Worm (Caenorhabditis elegans) whole organism, L3 larva: Measurements from ENCODE around the gene cht-2.

Experiments
- ZK546.5 ChIP-seq: sonication (generic microtip); optimal IDR thresholded peaks from 2 replicates; lab custom pipeline; 2017; ENCODE audit warnings: missing biosample characterization, missing genetic modification characterization
- aly-2 ChIP-seq: fragments of 150-350 bp; optimal IDR thresholded peaks from 2 replicates; lab custom pipeline; 2014; ENCODE audit warnings: missing biosample characterization, missing genetic modification characterization
- ama-1 ChIP-seq: fragments of 150-350 bp; optimal IDR thresholded peaks from 2 replicates; lab custom pipeline; 2018
- ceh-16 ChIP-seq: sonication (generic microtip); optimal IDR thresholded peaks from 2 replicates; lab custom pipeline; 2017; ENCODE audit warnings: missing biosample characterization, missing genetic modification characterization
- ceh-28 ChIP-seq: fragments of 150-350 bp; optimal IDR thresholded peaks from 2 replicates; lab custom pipeline; 2014; ENCODE audit warnings: missing biosample characterization, missing genetic modification reagents, missing genetic modification characterization
- ceh-82 ChIP-seq: fragments of 150-350 bp; optimal IDR thresholded peaks from 2 replicates; lab custom pipeline; 2014; ENCODE audit warnings: missing biosample characterization, missing genetic modification characterization
- daf-12 ChIP-seq: fragments of 150-350 bp; optimal IDR thresholded peaks from 2 replicates; lab custom pipeline; 2014; ENCODE audit warnings: missing biosample characterization, missing genetic modification reagents, missing genetic modification characterization
- egl-27 ChIP-seq: sonication (generic microtip); optimal IDR thresholded peaks from 4 replicates; lab custom pipeline; 2017; ENCODE audit warnings: missing biosample characterization, missing genetic modification reagents, missing genetic modification characterization
- egl-5 ChIP-seq: fragments of 150-350 bp; optimal IDR thresholded peaks from 2 replicates; lab custom pipeline; 2017; ENCODE audit warnings: missing biosample characterization, missing genetic modification reagents, missing genetic modification characterization, inconsistent platforms
- elt-1 ChIP-seq: fragments of 150-350 bp; optimal IDR thresholded peaks from 2 replicates; lab custom pipeline; 2014; ENCODE audit warnings: missing biosample characterization, missing genetic modification characterization
- elt-2 ChIP-seq: sonication (generic microtip); optimal IDR thresholded peaks from 2 replicates; lab custom pipeline; 2016; ENCODE audit warnings: missing genetic modification reagents, mild to moderate bottlenecking, missing genetic modification characterization, missing compliant biosample characterization
- fkh-10 ChIP-seq: sonication (generic microtip); optimal IDR thresholded peaks from 2 replicates; lab custom pipeline; 2017; ENCODE audit warnings: missing biosample characterization, missing genetic modification reagents, missing genetic modification characterization
- fkh-2 ChIP-seq: fragments of 150-350 bp; optimal IDR thresholded peaks from 2 replicates; lab custom pipeline; 2014; ENCODE audit warnings: missing biosample characterization, missing genetic modification reagents, missing genetic modification characterization
- lin-15B ChIP-seq: fragments of 150-350 bp; optimal IDR thresholded peaks from 2 replicates; lab custom pipeline; 2014; ENCODE audit warnings: missing biosample characterization, missing genetic modification characterization
- lin-39 ChIP-seq: fragments of 150-350 bp; optimal IDR thresholded peaks from 2 replicates; lab custom pipeline; 2018; ENCODE audit warnings: missing biosample characterization, missing genetic modification reagents, missing genetic modification characterization
- mdl-1 ChIP-seq: fragments of 150-350 bp; optimal IDR thresholded peaks from 2 replicates; lab custom pipeline; 2014; ENCODE audit warnings: missing biosample characterization, missing genetic modification characterization
- mml-1 ChIP-seq: fragments of 150-350 bp; sonication (generic microtip); optimal IDR thresholded peaks from 3 replicates; lab custom pipeline; 2014; ENCODE audit warnings: missing biosample characterization, missing genetic modification characterization
- nfya-1 ChIP-seq: sonication (generic microtip); optimal IDR thresholded peaks from 2 replicates; lab custom pipeline; 2017; ENCODE audit warnings: missing genetic modification characterization, mild to moderate bottlenecking, missing compliant biosample characterization, antibody characterized with exemption, moderate library complexity; ENCODE audit not compliant: insufficient read depth
- nhr-23 ChIP-seq: fragments of 150-350 bp; optimal IDR thresholded peaks from 2 replicates; lab custom pipeline; 2014; ENCODE audit warnings: missing biosample characterization, missing genetic modification reagents, missing genetic modification characterization
- nhr-237 ChIP-seq: fragments of 150-350 bp; optimal IDR thresholded peaks from 2 replicates; lab custom pipeline; 2014; ENCODE audit warnings: missing biosample characterization, missing genetic modification characterization
- nhr-25 ChIP-seq: sonication (generic microtip); optimal IDR thresholded peaks from 2 replicates; lab custom pipeline; 2017; ENCODE audit warnings: missing biosample characterization, missing genetic modification characterization
- nhr-28 ChIP-seq: fragments of 150-350 bp; optimal IDR thresholded peaks from 2 replicates; lab custom pipeline; 2014; ENCODE audit warnings: missing biosample characterization, missing genetic modification characterization
- nhr-43 ChIP-seq: sonication (generic microtip); optimal IDR thresholded peaks from 2 replicates; lab custom pipeline; 2016; ENCODE audit warnings: mild to moderate bottlenecking, missing genetic modification characterization, missing compliant biosample characterization; ENCODE audit not compliant: poor library complexity, severe bottlenecking
- nhr-67 ChIP-seq: fragments of 150-350 bp; optimal IDR thresholded peaks from 2 replicates; lab custom pipeline; 2014; ENCODE audit warnings: missing biosample characterization, missing genetic modification characterization
- nhr-77 ChIP-seq: fragments of 150-350 bp; optimal IDR thresholded peaks from 2 replicates; lab custom pipeline; 2014; ENCODE audit warnings: missing biosample characterization, missing genetic modification characterization
- pqm-1 ChIP-seq: fragments of 150-350 bp; optimal IDR thresholded peaks from 2 replicates; lab custom pipeline; 2017; ENCODE audit warnings: missing biosample characterization, missing genetic modification characterization, inconsistent platforms
- skn-1 ChIP-seq: fragments of 150-350 bp; optimal IDR thresholded peaks from 2 replicates; lab custom pipeline; 2014; ENCODE audit warnings: missing biosample characterization, missing genetic modification characterization
- snpc-4 ChIP-seq: fragments of 150-350 bp; optimal IDR thresholded peaks from 2 replicates; lab custom pipeline; 2014; ENCODE audit warnings: missing biosample characterization, missing genetic modification characterization
- unc-62 ChIP-seq: fragments of 150-350 bp; sonication (generic microtip); optimal IDR thresholded peaks from 4 replicates; lab custom pipeline; 2014; ENCODE audit warnings: missing biosample characterization, missing genetic modification reagents, missing genetic modification characterization
- zag-1 ChIP-seq: fragments of 150-350 bp; optimal IDR thresholded peaks from 2 replicates; lab custom pipeline; 2014; ENCODE audit warnings: missing biosample characterization, missing genetic modification characterization

The cht-2 gene

ce11 chrII:8485603-8486002 lies 35.1 kb upstream of the cht-2 start, which contains the start of gene gbh-2 (continued):
- TF ChIP-seq ceh-82 (no peak), unc-62 (GFP tag; lab: Kevin White, UChicago) (no peak), lin-39 (tag; lab: Kevin White, UChicago) (no peak), skn-1 (tag; lab: Kevin White, UChicago) (peak; percentile 67), nhr-43 (tag; lab: Kevin White, UChicago) (peak; percentile 46), mml-1 (tag; lab: Kevin White, UChicago) (no peak)

- TF ChIP-seq nhr-25 (tag; lab: Kevin White, UChicago) (no peak), mdl-1 (tag; lab: Kevin White, UChicago) (no peak), ceh-82 (no peak), nfya-1 (tag; lab: Kevin White, UChicago) (no peak), fkh-10 (GFP tag; lab: Kevin White, UChicago) (no peak), nhr-23 (tag; lab: Kevin White, UChicago) (no peak), aly-2 (tag; lab: Kevin White, UChicago) (no peak), elt-1 (no peak), nhr-28 (tag; lab: Kevin White, UChicago) (no peak), ama-1 (lab: Kevin White, UChicago) (no peak), egl-27 (no peak)
Measured at ce11 chrII:8488123-8488522, 32.6 kb upstream of the cht-2 start.

- TF ChIP-seq ceh-28 (tag; lab: Kevin White, UChicago), result no peak
- TF ChIP-seq nhr-237, result no peak
- no peak for TF ChIP-seq unc-62 (GFP tag; lab: Kevin White, UChicago)
- TF ChIP-seq nhr-25 (tag; lab: Kevin White, UChicago), result peak; percentile 1
- TF ChIP-seq nhr-67 (tag; lab: Kevin White, UChicago), result no peak
- TF ChIP-seq elt-1, result peak; percentile 51
Measured at ce11 chrII:8494228-8494717, 26.5 kb upstream of the cht-2 start, which contains the start of gene M05D6.9. M05D6.9 (plus strand) TSS chrII:8494278.

ce11 chrII:8496184-8496583 lies 24.5 kb upstream of the cht-2 start:
- TF ChIP-seq unc-62 (GFP tag; lab: Kevin White, UChicago), result no peak
- no peak for TF ChIP-seq nhr-77 (tag; lab: Kevin White, UChicago)
- no peak for TF ChIP-seq mml-1 (tag; lab: Kevin White, UChicago)
- TF ChIP-seq ceh-16 (tag; lab: Kevin White, UChicago), result no peak
- TF ChIP-seq egl-5, result peak; percentile 13
- no peak for TF ChIP-seq nhr-25 (tag; lab: Kevin White, UChicago)
- no peak for TF ChIP-seq fkh-2
- TF ChIP-seq snpc-4, result no peak
- no peak for TF ChIP-seq ama-1 (lab: Kevin White, UChicago)
- TF ChIP-seq lin-39 (tag; lab: Kevin White, UChicago), result peak; percentile 31
- TF ChIP-seq, all 47 proteins: peak for 2

- TF ChIP-seq daf-12 (tag; lab: Kevin White, UChicago) (no peak), zag-1 (no peak), pqm-1 (no peak), lin-15B (tag; lab: Kevin White, UChicago) (no peak), ZK546.5 (tag; lab: Kevin White, UChicago) (no peak)
Measured at ce11 chrII:8498173-8498572, 22.6 kb upstream of the cht-2 start.

ce11 chrII:8499021-8499420 lies 21.7 kb upstream of the cht-2 start:
- TF ChIP-seq lin-39 (tag; lab: Kevin White, UChicago) (peak; percentile 18), nhr-43 (tag; lab: Kevin White, UChicago) (no peak), ceh-16 (tag; lab: Kevin White, UChicago) (no peak)
- TF ChIP-seq, all 47 proteins: peak for 1

ce11 chrII:8504074-8504724 lies 16.5 kb upstream of the cht-2 start:
- TF ChIP-seq mml-1 (tag; lab: Kevin White, UChicago) (no peak), elt-2 (tag; lab: Kevin White, UChicago) (peak; percentile 22), nfya-1 (tag; lab: Kevin White, UChicago) (peak; percentile 9), pqm-1 (peak; percentile 44)
